Fruit fly (Drosophila melanogaster): ENCODE measurements around the gene CG2100.

Gene CG2100

DNA sequence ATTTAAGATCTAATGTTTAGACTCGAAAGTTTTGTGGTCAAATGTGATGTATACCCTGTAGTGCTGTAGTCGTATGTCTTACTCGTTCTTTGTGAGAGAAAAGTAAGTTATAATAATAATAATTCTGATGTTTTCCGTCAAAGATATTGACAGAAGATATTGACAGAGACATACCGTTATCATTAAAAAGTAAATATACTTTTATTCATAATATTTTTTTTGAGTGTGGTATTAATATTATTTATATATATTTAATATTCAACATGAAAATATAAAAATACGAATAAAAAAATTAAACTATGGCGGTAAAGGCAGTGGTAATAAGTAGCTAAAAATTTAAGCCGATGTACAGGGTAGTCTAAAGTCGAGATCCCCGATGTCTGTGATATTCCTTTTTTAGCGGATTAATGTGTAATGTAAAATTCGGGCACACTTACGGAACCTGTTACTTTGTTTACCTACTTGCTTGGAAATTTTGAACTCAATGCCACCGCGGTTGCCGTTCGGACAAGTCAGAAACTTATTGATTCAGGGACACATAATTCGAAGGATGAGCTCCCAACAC is at the start of gene CG2100, which contains the start of gene CG1236 (continued):
- TF ChIP-seq BtbVII (GFP tag; optimal IDR thresholded peaks at IDR 0.05) (peak; percentile 77), MESR4 (GFP tag; optimal IDR thresholded peaks at IDR 0.05) (peak; percentile 59), CG34422 (GFP tag; IDR thresholded peaks at IDR 0.05) (peak; percentile 72; the same call in 2 of the 3 replicates), Mes4 (GFP tag; optimal IDR thresholded peaks at IDR 0.05) (no peak), CG12942 (GFP tag; optimal IDR thresholded peaks at IDR 0.05) (peak; percentile 71), CG6765 (GFP tag; optimal IDR thresholded peaks at IDR 0.05) (peak; percentile 69), CG7745 (tag; optimal IDR thresholded peaks at IDR 0.05) (no peak), sna (GFP tag; IDR thresholded peaks at IDR 0.05; ENCODE audit: partially characterized antibody) (no peak), dysf (GFP tag; IDR thresholded peaks at IDR 0.05) (peak; percentile 87), CG2129 (GFP tag; IDR thresholded peaks at IDR 0.05; ENCODE audit: partially characterized antibody) (no peak), CG1792 (GFP tag; optimal IDR thresholded peaks at IDR 0.05) (peak; percentile 7), CG13424 (tag; optimal IDR thresholded peaks at IDR 0.05) (peak; percentile 88), tll (GFP tag; optimal IDR thresholded peaks at IDR 0.05) (peak in 1 of 2 experiments; percentile 32), lilli (GFP tag; optimal IDR thresholded peaks at IDR 0.05) (peak; percentile 79), CG9609 (GFP tag; optimal IDR thresholded peaks at IDR 0.05) (peak; percentile 11), salm (tag; optimal IDR thresholded peaks at IDR 0.05) (peak; percentile 80), Usf (GFP tag; optimal IDR thresholded peaks at IDR 0.05) (peak; percentile 77), insv (GFP tag; optimal IDR thresholded peaks at IDR 0.05) (peak in 1 of 2 experiments; percentile 6), chm (GFP tag; IDR thresholded peaks at IDR 0.05) (peak; percentile 79), E2f1 (GFP tag; IDR thresholded peaks at IDR 0.05) (peak; percentile 81), CG14441 (GFP tag; IDR thresholded peaks at IDR 0.05) (peak; percentile 60; the same call in 1 of the 2 replicates), CG10274 (GFP tag; optimal IDR thresholded peaks at IDR 0.05) (peak; percentile 56), Deaf1 (tag; optimal IDR thresholded peaks at IDR 0.05) (peak; percentile 71), CG4424 (GFP tag; optimal IDR thresholded peaks at IDR 0.05) (peak; percentile 80), CG6689 (GFP tag; IDR thresholded peaks at IDR 0.05) (peak; percentile 89), bsh (GFP tag; optimal IDR thresholded peaks at IDR 0.05) (peak; percentile 73 to 89), Dll (GFP tag; IDR thresholded peaks at IDR 0.05; ENCODE audit: partially characterized antibody) (no peak), D (optimal IDR thresholded peaks at IDR 0.05) (no peak), D (GFP tag; optimal IDR thresholded peaks at IDR 0.05) (peak; percentile 82), prd (optimal IDR thresholded peaks at IDR 0.05) (no peak), prd (GFP tag; IDR thresholded peaks at IDR 0.05) (peak; percentile 80; the same call in 2 of the 3 replicates), pb (GFP tag; optimal IDR thresholded peaks at IDR 0.05) (no peak), Dip2 (GFP tag; IDR thresholded peaks at IDR 0.05) (no peak), sens (GFP tag) (peak; percentile 80), Sry-δ (GFP tag; optimal IDR thresholded peaks at IDR 0.05) (no peak), slp2 (GFP tag; optimal IDR thresholded peaks at IDR 0.05) (peak; percentile 10), Aef1 (GFP tag; IDR thresholded peaks at IDR 0.05) (peak; percentile 75), btn (GFP tag; optimal IDR thresholded peaks at IDR 0.05) (peak; percentile 3), CG42726 (GFP tag; IDR thresholded peaks at IDR 0.05; ENCODE audit: partially characterized antibody) (no peak), bigmax (GFP tag; optimal IDR thresholded peaks at IDR 0.05) (no peak), CG17612 (GFP tag; IDR thresholded peaks at IDR 0.05) (no peak; the same call in 1 of the 2 replicates), Doc2 (GFP tag; IDR thresholded peaks at IDR 0.05) (no peak), Fer3 (tag; optimal IDR thresholded peaks at IDR 0.05) (peak; percentile 76), cad (GFP tag; optimal IDR thresholded peaks at IDR 0.05) (no peak), danr (GFP tag; IDR thresholded peaks at IDR 0.05) (no peak), CG15073 (GFP tag; optimal IDR thresholded peaks at IDR 0.05) (no peak), gce (GFP tag; IDR thresholded peaks at IDR 0.05) (0 out of 3 replicates have a peak, but pooled peaks have one; percentile 33), BEAF-32 (GFP tag; optimal IDR thresholded peaks at IDR 0.05) (peak; percentile 2), ken (GFP tag; IDR thresholded peaks at IDR 0.05) (0 out of 3 replicates have a peak, but pooled peaks have one; percentile 53), HLHmδ (GFP tag; optimal IDR thresholded peaks at IDR 0.05) (no peak), CG4360 (GFP tag; IDR thresholded peaks at IDR 0.05) (peak; percentile 14; the same call in 1 of the 2 replicates)

Measured in whole organism, embryonic.